Fruit fly (Drosophila melanogaster): Measurements from ENCODE around the gene rhea.

- TF ChIP-seq CG12605 (GFP tag; IDR thresholded peaks at IDR 0.05), result no peak
- TF ChIP-seq gl (tag; optimal IDR thresholded peaks at IDR 0.05), result no peak
- TF ChIP-seq CG32121 (GFP tag; IDR thresholded peaks at IDR 0.05), result no peak
- TF ChIP-seq CG13204 (GFP tag; optimal IDR thresholded peaks at IDR 0.05), result no peak
- TF ChIP-seq Pif1B (GFP tag; optimal IDR thresholded peaks at IDR 0.05), result no peak
- TF ChIP-seq CG14655 (GFP tag; optimal IDR thresholded peaks at IDR 0.05), result no peak
- TF ChIP-seq Pif1A (GFP tag; optimal IDR thresholded peaks at IDR 0.05), result no peak
- no peak for TF ChIP-seq CG9948 (tag; optimal IDR thresholded peaks at IDR 0.05)
- no peak for TF ChIP-seq fd96Ca (GFP tag; IDR thresholded peaks at IDR 0.05)
- no peak for TF ChIP-seq EcR (GFP tag; optimal IDR thresholded peaks at IDR 0.05)
- TF ChIP-seq CG4496 (GFP tag; IDR thresholded peaks at IDR 0.05), result no peak
- TF ChIP-seq D1 (tag; optimal IDR thresholded peaks at IDR 0.05), result no peak
- TF ChIP-seq Snoo (tag; optimal IDR thresholded peaks at IDR 0.05), result no peak
Measured at dm6 chr3L:8542213-8542612, 2.6 kb upstream of the rhea start.

All from whole organism, pupa.